Worm (Caenorhabditis elegans): ENCODE measurements around the gene F37H8.6.

- TF ChIP-seq unc-62 (GFP tag; optimal IDR thresholded peaks at IDR 0.05) (no peak), lin-39 (tag; optimal IDR thresholded peaks at IDR 0.05) (no peak), mab-5 (tag; optimal IDR thresholded peaks at IDR 0.05) (no peak), fos-1 (tag; optimal IDR thresholded peaks at IDR 0.05) (no peak), nhr-11 (tag; optimal IDR thresholded peaks at IDR 0.05) (no peak), aly-2 (tag; optimal IDR thresholded peaks at IDR 0.05) (no peak), ama-1 (optimal IDR thresholded peaks at IDR 0.05) (no peak), alr-1 (tag; optimal IDR thresholded peaks at IDR 0.05) (no peak), nhr-237 (tag; optimal IDR thresholded peaks at IDR 0.05) (no peak), nhr-77 (tag; optimal IDR thresholded peaks at IDR 0.05) (no peak), ZK546.5 (tag; optimal IDR thresholded peaks at IDR 0.05) (no peak), ztf-11 (tag; optimal IDR thresholded peaks at IDR 0.05) (no peak)
These were observed 8.5 kb upstream of the F37H8.6 start, which contains the start of gene sfxn-1.2 for ce11 chrII:11185728-11186127.

Measured in whole organism, L2 larva.